Fruit fly (Drosophila melanogaster) whole organism, embryonic: ENCODE results near the gene Obp73a.
A peak's percentile ranks its signal among the peaks of the same experiment; 100 is the strongest.

ENCODE experiments used
- Atf-2 ChIP-seq: fragments of 200-800 bp; sonication (Bioruptor generic); optimal IDR thresholded peaks from 2 replicates; lab custom pipeline; 2016; ENCODE audit warnings: missing biosample characterization, missing genetic modification characterization
- BtbVII ChIP-seq: fragments of 200-800 bp; sonication (Bioruptor generic); optimal IDR thresholded peaks from 3 replicates; lab custom pipeline; 2017; ENCODE audit warnings: missing biosample characterization, mild to moderate bottlenecking, missing genetic modification characterization
- CG10462 ChIP-seq: fragments of 200-800 bp; sonication (Bioruptor generic); optimal IDR thresholded peaks from 2 replicates; lab custom pipeline; 2016; ENCODE audit warnings: missing biosample characterization, missing genetic modification characterization
- CG10979 ChIP-seq: fragments of 200-800 bp; sonication (Bioruptor generic); optimal IDR thresholded peaks from 2 replicates; lab custom pipeline; 2018; ENCODE audit warnings: missing biosample characterization, mild to moderate bottlenecking, missing genetic modification characterization, moderate library complexity
- CG12104 ChIP-seq: fragments of 200-800 bp; sonication (Bioruptor generic); optimal IDR thresholded peaks from 3 replicates; lab custom pipeline; 2016; ENCODE audit warnings: missing biosample characterization, missing genetic modification characterization
- CG13424 ChIP-seq: fragments of 200-800 bp; sonication (Bioruptor generic); optimal IDR thresholded peaks from 2 replicates; lab custom pipeline; 2019; ENCODE audit warnings: missing biosample characterization, mild to moderate bottlenecking, missing genetic modification characterization, moderate library complexity
- CG14667 ChIP-seq: fragments of 200-800 bp; sonication (Bioruptor generic); IDR thresholded peaks from 2 replicates; pipeline ENCODE4 v1.3.6; 2022; ENCODE audit warnings: missing biosample characterization, missing genetic modification characterization
- CG14860 ChIP-seq: fragments of 200-800 bp; sonication (Bioruptor generic); IDR thresholded peaks from 3 replicates; pipeline ENCODE4 v1.3.6; 2022; ENCODE audit warnings: missing biosample characterization, missing genetic modification characterization; ENCODE audit not compliant: partially characterized antibody
- CG15269 ChIP-seq: fragments of 200-800 bp; sonication (Bioruptor generic); optimal IDR thresholded peaks from 2 replicates; lab custom pipeline; 2018; ENCODE audit warnings: missing biosample characterization, mild to moderate bottlenecking, missing genetic modification characterization, moderate library complexity
- CG16813 ChIP-seq: fragments of 200-800 bp; sonication (Bioruptor generic); IDR thresholded peaks from 3 replicates; pipeline ENCODE4 v1.3.6; 2022; ENCODE audit warnings: missing biosample characterization, missing genetic modification characterization; ENCODE audit not compliant: partially characterized antibody
- CG3065 ChIP-seq: fragments of 200-800 bp; sonication (Bioruptor generic); optimal IDR thresholded peaks from 2 replicates; lab custom pipeline; 2016; ENCODE audit warnings: missing biosample characterization, missing genetic modification characterization
- CG31365 ChIP-seq: fragments of 200-800 bp; sonication (Bioruptor generic); optimal IDR thresholded peaks from 2 replicates; lab custom pipeline; 2018; ENCODE audit warnings: missing biosample characterization, mild to moderate bottlenecking, missing genetic modification characterization
- CG3995 ChIP-seq: fragments of 200-800 bp; sonication (Bioruptor generic); optimal IDR thresholded peaks from 3 replicates; lab custom pipeline; 2016; ENCODE audit warnings: missing biosample characterization, missing genetic modification characterization
- CG4730 ChIP-seq: fragments of 200-800 bp; sonication (Bioruptor generic); IDR thresholded peaks from 2 replicates; pipeline ENCODE4 v1.3.6; 2022; ENCODE audit warnings: missing biosample characterization, missing genetic modification characterization
- CG6854 ChIP-seq: fragments of 200-800 bp; sonication (Bioruptor generic); optimal IDR thresholded peaks from 3 replicates; lab custom pipeline; 2017; ENCODE audit warnings: missing biosample characterization, mild to moderate bottlenecking, missing genetic modification characterization
- CG8290 ChIP-seq, 3 experiments: fragments of 200-800 bp; sonication (Bioruptor generic); optimal IDR thresholded peaks; 2 replicates each; lab custom pipeline; 2016 to 2019; ENCODE audit warnings: missing biosample characterization in 3 of 3, missing genetic modification characterization in 3 of 3, mild to moderate bottlenecking in 2 of 3, moderate library complexity in 1 of 3
- Chrac-16 ChIP-seq: fragments of 200-800 bp; sonication (Bioruptor generic); optimal IDR thresholded peaks from 3 replicates; lab custom pipeline; 2016; ENCODE audit warnings: missing biosample characterization, missing genetic modification characterization
- Dref ChIP-seq: fragments of 200-800 bp; sonication (Bioruptor generic); IDR thresholded peaks from 2 replicates; pipeline ENCODE4 v1.3.6; 2022; ENCODE audit warnings: missing biosample characterization, missing genetic modification characterization
- Elba2 ChIP-seq: fragments of 200-800 bp; sonication (Bioruptor generic); optimal IDR thresholded peaks from 3 replicates; lab custom pipeline; 2016; ENCODE audit warnings: missing biosample characterization, missing genetic modification characterization
- Fer2 ChIP-seq: fragments of 200-800 bp; sonication (Bioruptor generic); optimal IDR thresholded peaks from 2 replicates; lab custom pipeline; 2018; ENCODE audit warnings: missing biosample characterization, mild to moderate bottlenecking, missing genetic modification characterization, moderate library complexity
- HLH4C ChIP-seq: fragments of 200-800 bp; sonication (Bioruptor generic); IDR thresholded peaks from 3 replicates; pipeline ENCODE4 v1.3.6; 2022; ENCODE audit warnings: missing biosample characterization, missing genetic modification characterization; ENCODE audit not compliant: partially characterized antibody
- Opbp ChIP-seq: fragments of 200-800 bp; sonication (Bioruptor generic); IDR thresholded peaks from 3 replicates; pipeline ENCODE4 v1.3.6; 2022; ENCODE audit warnings: missing biosample characterization, missing genetic modification characterization; ENCODE audit not compliant: partially characterized antibody
- Scr ChIP-seq: fragments of 200-800 bp; sonication (Bioruptor generic); IDR thresholded peaks from 2 replicates; pipeline ENCODE4 v1.3.6; 2022; ENCODE audit warnings: missing biosample characterization, missing genetic modification characterization; ENCODE audit not compliant: partially characterized antibody
- Spps ChIP-seq: fragments of 200-800 bp; sonication (Bioruptor generic); optimal IDR thresholded peaks from 2 replicates; lab custom pipeline; 2018; ENCODE audit warnings: missing biosample characterization, mild to moderate bottlenecking, missing genetic modification characterization
- Sry-δ ChIP-seq: fragments of 200-800 bp; sonication (Bioruptor generic); optimal IDR thresholded peaks from 2 replicates; lab custom pipeline; 2016; ENCODE audit warnings: missing biosample characterization, missing genetic modification characterization
- Ssrp ChIP-seq: fragments of 200-800 bp; sonication (Bioruptor generic); optimal IDR thresholded peaks from 2 replicates; lab custom pipeline; 2018; ENCODE audit warnings: missing biosample characterization, mild to moderate bottlenecking, missing genetic modification characterization, moderate library complexity
- al ChIP-seq: fragments of 200-800 bp; sonication (Bioruptor generic); IDR thresholded peaks from 2 replicates; pipeline ENCODE4 v1.3.6; 2022; ENCODE audit warnings: missing biosample characterization, missing genetic modification characterization
- ap ChIP-seq: fragments of 200-800 bp; sonication (Bioruptor generic); IDR thresholded peaks from 2 replicates; pipeline ENCODE4 v1.3.6; 2022; ENCODE audit warnings: missing biosample characterization, missing genetic modification characterization
- az2 ChIP-seq: fragments of 200-800 bp; sonication (Bioruptor generic); optimal IDR thresholded peaks from 3 replicates; lab custom pipeline; 2016; ENCODE audit warnings: missing biosample characterization, missing genetic modification characterization
- bcd ChIP-seq: fragments of 200-800 bp; sonication (Bioruptor generic); optimal IDR thresholded peaks from 2 replicates; lab custom pipeline; 2017; ENCODE audit warnings: missing biosample characterization, mild to moderate bottlenecking, missing genetic modification characterization
- chinmo ChIP-seq: fragments of 200-800 bp; sonication (Bioruptor generic); IDR thresholded peaks from 4 replicates; pipeline ENCODE4 v1.3.6; 2022; ENCODE audit warnings: missing biosample characterization, missing genetic modification characterization; ENCODE audit not compliant: partially characterized antibody
- chm ChIP-seq: fragments of 200-800 bp; sonication (Bioruptor generic); IDR thresholded peaks from 2 replicates; pipeline ENCODE4 v1.3.6; 2022; ENCODE audit warnings: missing biosample characterization, missing genetic modification characterization
- fd102C ChIP-seq: fragments of 200-800 bp; sonication (Bioruptor generic); optimal IDR thresholded peaks from 2 replicates; lab custom pipeline; 2018; ENCODE audit warnings: missing biosample characterization, mild to moderate bottlenecking, missing genetic modification characterization, moderate library complexity
- fru ChIP-seq: fragments of >200 bp; optimal IDR thresholded peaks from 2 replicates; lab custom pipeline; 2017
- gcm2 ChIP-seq: fragments of 200-800 bp; sonication (Bioruptor generic); optimal IDR thresholded peaks from 2 replicates; lab custom pipeline; 2016; ENCODE audit warnings: missing biosample characterization, missing genetic modification characterization
- grau ChIP-seq: fragments of 200-800 bp; optimal IDR thresholded peaks from 3 replicates; lab custom pipeline; 2019; ENCODE audit warnings: missing biosample characterization, mild to moderate bottlenecking, missing genetic modification characterization, moderate library complexity
- gro ChIP-seq: fragments of 200-800 bp; sonication (Bioruptor generic); optimal IDR thresholded peaks from 2 replicates; lab custom pipeline; 2016; ENCODE audit warnings: missing biosample characterization, missing genetic modification characterization
- gsb-n ChIP-seq: fragments of 200-800 bp; sonication (Bioruptor generic); optimal IDR thresholded peaks from 3 replicates; lab custom pipeline; 2018; ENCODE audit warnings: missing biosample characterization, mild to moderate bottlenecking, missing genetic modification characterization
- gt ChIP-seq: fragments of 200-800 bp; sonication (Bioruptor generic); IDR thresholded peaks from 2 replicates; pipeline ENCODE4 v1.3.6; 2022; ENCODE audit warnings: missing biosample characterization, missing genetic modification characterization
- hkb ChIP-seq, 2 experiments: fragments of 200-800 bp in 1 of 2; fragments of >200 bp in 1 of 2; sonication (Bioruptor generic) in 1 of 2; IDR thresholded peaks in 1 of 2; optimal IDR thresholded peaks in 1 of 2; 2 replicates each; pipeline versions ENCODE4 v1.3.6 to Lab custom; 2017 to 2022; ENCODE audit warnings: missing biosample characterization in 1 of 2, missing genetic modification characterization in 1 of 2
- jigr1 ChIP-seq: fragments of 200-800 bp; sonication (Bioruptor generic); IDR thresholded peaks from 3 replicates; pipeline ENCODE4 v1.3.6; 2022; ENCODE audit warnings: missing biosample characterization, missing genetic modification characterization
- lilli ChIP-seq: fragments of 200-800 bp; sonication (Bioruptor generic); optimal IDR thresholded peaks from 3 replicates; lab custom pipeline; 2016; ENCODE audit warnings: missing biosample characterization, missing genetic modification characterization
- mirr ChIP-seq: fragments of 200-800 bp; sonication (Bioruptor generic); optimal IDR thresholded peaks from 3 replicates; lab custom pipeline; 2018; ENCODE audit warnings: missing biosample characterization, mild to moderate bottlenecking, missing genetic modification characterization
- nerfin-1 ChIP-seq: fragments of 200-800 bp; sonication (Bioruptor generic); optimal IDR thresholded peaks from 3 replicates; lab custom pipeline; 2019; ENCODE audit warnings: missing biosample characterization, mild to moderate bottlenecking, missing genetic modification characterization, moderate library complexity
- org-1 ChIP-seq: fragments of 200-800 bp; sonication (Bioruptor generic); optimal IDR thresholded peaks from 2 replicates; lab custom pipeline; 2017; ENCODE audit warnings: missing biosample characterization, missing genetic modification characterization
- pzg ChIP-seq: fragments of 200-800 bp; sonication (Bioruptor generic); optimal IDR thresholded peaks from 3 replicates; lab custom pipeline; 2018; ENCODE audit warnings: missing biosample characterization, mild to moderate bottlenecking, missing genetic modification characterization, moderate library complexity
- tin ChIP-seq: fragments of 200-800 bp; sonication (Bioruptor generic); optimal IDR thresholded peaks from 3 replicates; lab custom pipeline; 2016; ENCODE audit warnings: missing biosample characterization, missing genetic modification characterization
- usp ChIP-seq: fragments of >200 bp; optimal IDR thresholded peaks from 2 replicates; lab custom pipeline; 2017; ENCODE audit warnings: missing biosample characterization, missing genetic modification characterization
- wdn ChIP-seq: fragments of 200-800 bp; sonication (Bioruptor generic); IDR thresholded peaks from 2 replicates; pipeline ENCODE4 v1.3.6; 2022; ENCODE audit warnings: missing biosample characterization, missing genetic modification characterization
- zfh2 ChIP-seq: fragments of 200-800 bp; sonication (Bioruptor generic); optimal IDR thresholded peaks from 2 replicates; lab custom pipeline; 2016; ENCODE audit warnings: missing biosample characterization, missing genetic modification characterization

Gene Obp73a

dm6 chr3L:17004218-17004759, 60.1 kb downstream of the Obp73a start (continued):
- TF ChIP-seq gcm2 (GFP tag; lab: Kevin White, UChicago) (peak; percentile 74), Scr (GFP tag; lab: Robert Waterston, UW) (no peak), chm (GFP tag; lab: Robert Waterston, UW) (no peak), org-1 (GFP tag; lab: Kevin White, UChicago) (peak; percentile 89), BtbVII (peak; percentile 81), bcd (peak; percentile 89), fd102C (GFP tag; lab: Kevin White, UChicago) (no peak), CG6854 (peak; percentile 73), Sry-δ (peak; percentile 52), Spps (tag; lab: Kevin White, UChicago) (peak; percentile 22), CG31365 (tag; lab: Kevin White, UChicago) (no peak), jigr1 (GFP tag; lab: Robert Waterston, UW) (peak; percentile 83), CG15269 (peak; percentile 92), CG12104 (peak; percentile 82), CG8290 (GFP tag; optimal IDR thresholded peaks at IDR 0.05; lab: Kevin White, UChicago) (peak; percentile 49), CG8290 (tag; optimal IDR thresholded peaks at IDR 0.05; lab: Kevin White, UChicago) (peak in 1 of 2 experiments; percentile 56), fru (no peak), grau (peak; percentile 91), CG14860 (GFP tag; lab: Robert Waterston, UW) (no peak), CG4730 (peak; percentile 83), wdn (GFP tag; lab: Robert Waterston, UW) (peak; percentile 63), pzg (GFP tag; lab: Kevin White, UChicago) (no peak), chinmo (GFP tag; lab: Robert Waterston, UW) (0 out of 4 replicates have a peak, but pooled peaks have one; percentile 28), CG16813 (no peak), Elba2 (peak; percentile 33), Chrac-16 (GFP tag; lab: Kevin White, UChicago) (peak; percentile 78), hkb (optimal IDR thresholded peaks at IDR 0.05; lab: Kevin White, UChicago) (no peak), hkb (GFP tag; IDR thresholded peaks at IDR 0.05; lab: Robert Waterston, UW) (peak; percentile 89), lilli (peak; percentile 88), CG3995 (peak; percentile 7), Dref (no peak), gsb-n (tag; lab: Kevin White, UChicago) (peak; percentile 63), CG13424 (tag; lab: Kevin White, UChicago) (peak; percentile 87), mirr (GFP tag; lab: Kevin White, UChicago) (peak; percentile 33), tin (GFP tag; lab: Kevin White, UChicago) (peak; percentile 83), CG3065 (GFP tag; lab: Kevin White, UChicago) (peak; percentile 60), gt (GFP tag; lab: Robert Waterston, UW) (peak; percentile 29; the same call in 1 of the 2 replicates), nerfin-1 (tag; lab: Kevin White, UChicago) (peak; percentile 50), CG10462 (GFP tag; lab: Kevin White, UChicago) (peak; percentile 48), Fer2 (tag; lab: Kevin White, UChicago) (no peak), usp (GFP tag; lab: Kevin White, UChicago) (no peak), zfh2 (GFP tag; lab: Kevin White, UChicago) (peak; percentile 86), HLH4C (GFP tag; lab: Robert Waterston, UW) (no peak), Atf-2 (peak; percentile 89), gro (GFP tag; lab: Kevin White, UChicago) (peak; percentile 91), CG10979 (tag; lab: Kevin White, UChicago) (peak; percentile 79), al (peak; percentile 91), Ssrp (tag; lab: Kevin White, UChicago) (peak; percentile 85), Opbp (no peak), az2 (GFP tag; lab: Kevin White, UChicago) (peak; percentile 82), ap (GFP tag; lab: Robert Waterston, UW) (peak; percentile 79), CG14667 (GFP tag; lab: Robert Waterston, UW) (peak; percentile 76)
